Worm (Caenorhabditis elegans) whole organism, late embryonic: ENCODE measurements around the gene Y9C2UA.1.

Source experiments
- F13H6.1 ChIP-seq: sonication (generic microtip); optimal IDR thresholded peaks from 2 replicates; lab custom pipeline; 2016; ENCODE audit warnings: missing genetic modification characterization, missing compliant biosample characterization
- K09A11.1 ChIP-seq: sonication (generic microtip); optimal IDR thresholded peaks from 2 replicates; lab custom pipeline; 2017; ENCODE audit warnings: antibody characterized with exemption, mild to moderate bottlenecking, missing genetic modification characterization, missing compliant biosample characterization; ENCODE audit not compliant: insufficient read depth
- elt-2 ChIP-seq: sonication (generic microtip); optimal IDR thresholded peaks from 2 replicates; lab custom pipeline; 2016; ENCODE audit warnings: missing genetic modification reagents, missing genetic modification characterization, missing compliant biosample characterization
- fkh-10 ChIP-seq: fragments of 150-350 bp; optimal IDR thresholded peaks from 2 replicates; lab custom pipeline; 2014; ENCODE audit warnings: missing biosample characterization, missing genetic modification reagents, missing genetic modification characterization
- hlh-13 ChIP-seq: fragments of 200-800 bp; sonication (Bioruptor generic); optimal IDR thresholded peaks from 2 replicates; lab custom pipeline; 2018; ENCODE audit warnings: mild to moderate bottlenecking, missing genetic modification characterization, missing compliant biosample characterization
- hlh-30 ChIP-seq: sonication (generic microtip); optimal IDR thresholded peaks from 2 replicates; lab custom pipeline; 2017; ENCODE audit warnings: antibody characterized with exemption, missing genetic modification characterization, missing compliant biosample characterization; ENCODE audit not compliant: insufficient read depth
- nhr-11 ChIP-seq: fragments of 150-350 bp; optimal IDR thresholded peaks from 2 replicates; lab custom pipeline; 2014; ENCODE audit warnings: missing biosample characterization, missing genetic modification characterization
- pat-9 ChIP-seq: fragments of 200-800 bp; sonication (Bioruptor generic); optimal IDR thresholded peaks from 2 replicates; lab custom pipeline; 2018; ENCODE audit warnings: mild to moderate bottlenecking, missing genetic modification characterization, moderate library complexity, missing compliant biosample characterization
- pqm-1 ChIP-seq: sonication (generic microtip); optimal IDR thresholded peaks from 2 replicates; lab custom pipeline; 2016; ENCODE audit warnings: missing genetic modification characterization, missing compliant biosample characterization
- ttx-3 ChIP-seq: sonication (generic microtip); optimal IDR thresholded peaks from 2 replicates; lab custom pipeline; 2016; ENCODE audit warnings: missing genetic modification reagents, missing genetic modification characterization, missing compliant biosample characterization
- unc-55 ChIP-seq: sonication (generic microtip); optimal IDR thresholded peaks from 2 replicates; lab custom pipeline; 2017; ENCODE audit warnings: missing biosample characterization, missing genetic modification reagents, missing genetic modification characterization

DNA sequence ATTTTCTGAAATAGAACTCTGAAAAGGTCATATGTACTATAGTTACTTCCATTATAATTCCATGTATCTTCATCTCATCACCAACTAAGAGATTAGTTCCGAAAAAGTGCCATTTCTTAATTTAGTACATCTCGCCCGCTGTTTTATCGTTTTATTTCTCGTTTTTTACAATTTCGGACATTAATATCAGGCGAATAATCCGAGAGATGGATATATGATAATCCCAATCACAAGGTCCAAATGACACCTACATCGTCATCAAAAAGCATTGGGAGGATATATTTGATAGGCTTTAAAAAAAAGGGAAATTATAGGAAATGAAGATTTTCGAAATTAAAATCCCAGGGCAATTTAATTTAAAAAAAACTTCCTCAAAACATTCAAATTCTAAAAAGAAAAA is 19.1 kb upstream of the Y9C2UA.1 start:
- TF ChIP-seq fkh-10 (GFP tag; lab: Kevin White, UChicago) = no peak
- TF ChIP-seq F13H6.1 (tag; lab: Kevin White, UChicago) = no peak
- TF ChIP-seq hlh-13 (GFP tag; lab: Kevin White, UChicago) = no peak
- TF ChIP-seq pqm-1 (tag; lab: Kevin White, UChicago) = no peak
- TF ChIP-seq nhr-11 (tag; lab: Kevin White, UChicago) = no peak
- TF ChIP-seq elt-2 (tag; lab: Kevin White, UChicago) = no peak
- TF ChIP-seq unc-55 = no peak
- TF ChIP-seq K09A11.1 (tag; lab: Kevin White, UChicago) = no peak
- no peak for TF ChIP-seq ttx-3 (tag; lab: Kevin White, UChicago)
- no peak for TF ChIP-seq pat-9 (tag; lab: Kevin White, UChicago)
- TF ChIP-seq hlh-30 = no peak
